Worm (Caenorhabditis elegans) whole organism, midembryonic: ENCODE data around the gene pax-2.

Experiments
- cog-1 ChIP-seq: sonication (generic microtip); optimal IDR thresholded peaks from 2 replicates; lab custom pipeline; 2016; ENCODE audit warnings: missing genetic modification characterization, missing compliant biosample characterization
- flt-1 ChIP-seq: fragments of 200-800 bp; sonication (Bioruptor generic); IDR thresholded peaks from 2 replicates; pipeline ENCODE4 v1.3.6; 2022; ENCODE audit warnings: missing genetic modification characterization, missing compliant biosample characterization
- klf-2 ChIP-seq: fragments of 200-800 bp; sonication (Bioruptor generic); conservative IDR thresholded peaks from 2 replicates; pipeline ENCODE4 v1.3.6; 2022; ENCODE audit warnings: missing genetic modification reagents, missing genetic modification characterization, missing compliant biosample characterization
- med-1 ChIP-seq: sonication (generic microtip); optimal IDR thresholded peaks from 2 replicates; lab custom pipeline; 2017; ENCODE audit warnings: missing genetic modification characterization, mild to moderate bottlenecking, missing compliant biosample characterization, antibody characterized with exemption, missing genetic modification reagents; ENCODE audit not compliant: insufficient read depth
- ztf-29 ChIP-seq: fragments of 200-800 bp; sonication (Bioruptor generic); IDR thresholded peaks from 2 replicates; pipeline ENCODE4 v1.3.6; 2022; ENCODE audit warnings: missing genetic modification reagents, missing genetic modification characterization, missing compliant biosample characterization

DNA sequence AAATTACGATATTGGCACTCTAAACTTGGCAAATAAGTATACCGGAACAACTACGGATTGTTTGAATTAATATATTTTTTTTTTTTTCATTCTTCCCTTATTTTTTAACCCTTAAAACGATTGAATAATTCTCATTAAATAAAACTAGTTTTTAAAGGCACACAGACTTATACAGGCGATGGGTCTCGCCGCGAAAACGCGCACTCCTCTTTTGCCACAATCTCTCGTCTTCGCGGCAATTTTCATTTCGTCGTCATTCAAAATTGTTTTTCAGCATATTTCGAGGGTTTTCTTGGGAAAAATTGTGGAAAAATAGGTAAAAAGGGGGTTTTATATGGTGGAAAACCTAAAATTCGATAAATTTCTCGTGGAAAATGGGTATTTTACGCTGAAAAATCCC lies 43.2 kb upstream of the pax-2 start:
- TF ChIP-seq med-1 (no peak), flt-1 (GFP tag; lab: Robert Waterston, UW) (no peak), ztf-29 (GFP tag; lab: Robert Waterston, UW) (no peak), klf-2 (GFP tag; lab: Robert Waterston, UW) (no peak), cog-1 (tag; lab: Kevin White, UChicago) (no peak)
